Fruit fly (Drosophila melanogaster) whole organism, adult: ENCODE data around the gene dsx-c73A.

ENCODE experiments used
- CG11617 ChIP-seq: fragments of 200-800 bp; sonication (Bioruptor generic); optimal IDR thresholded peaks from 2 replicates; lab custom pipeline; 2017; ENCODE audit warnings: mild to moderate bottlenecking, missing biosample characterization, missing genetic modification reagents, missing genetic modification characterization
- CG12768 ChIP-seq: fragments of 200-800 bp; sonication (Bioruptor generic); optimal IDR thresholded peaks from 2 replicates; lab custom pipeline; 2017; ENCODE audit warnings: missing biosample characterization, missing genetic modification characterization, mild to moderate bottlenecking, moderate library complexity, missing genetic modification reagents
- CG14711 ChIP-seq: fragments of 200-800 bp; sonication (Bioruptor generic); optimal IDR thresholded peaks from 2 replicates; lab custom pipeline; 2018; ENCODE audit warnings: missing biosample characterization, mild to moderate bottlenecking, missing genetic modification characterization, moderate library complexity
- CG1620 ChIP-seq: fragments of 200-800 bp; sonication (Bioruptor generic); optimal IDR thresholded peaks from 2 replicates; lab custom pipeline; 2016; ENCODE audit warnings: missing biosample characterization, missing genetic modification characterization
- CG33017 ChIP-seq: fragments of 200-800 bp; sonication (Bioruptor generic); optimal IDR thresholded peaks from 2 replicates; lab custom pipeline; 2018; ENCODE audit warnings: missing biosample characterization, mild to moderate bottlenecking, missing genetic modification characterization, moderate library complexity
- CG5204 ChIP-seq: fragments of 200-800 bp; sonication (Bioruptor generic); optimal IDR thresholded peaks from 2 replicates; lab custom pipeline; 2016; ENCODE audit warnings: missing biosample characterization, missing genetic modification characterization
- CG7045 ChIP-seq: fragments of 200-800 bp; sonication (Bioruptor generic); optimal IDR thresholded peaks from 2 replicates; lab custom pipeline; 2017; ENCODE audit warnings: missing biosample characterization, mild to moderate bottlenecking, missing genetic modification characterization
- CG7101 ChIP-seq: fragments of 200-800 bp; sonication (Bioruptor generic); optimal IDR thresholded peaks from 2 replicates; lab custom pipeline; 2018; ENCODE audit warnings: missing biosample characterization, mild to moderate bottlenecking, missing genetic modification characterization, moderate library complexity
- Clk ChIP-seq: fragments of 200-800 bp; sonication (Bioruptor generic); optimal IDR thresholded peaks from 2 replicates; lab custom pipeline; 2017; ENCODE audit warnings: missing biosample characterization, missing genetic modification characterization
- Crg-1 ChIP-seq: fragments of 200-800 bp; sonication (Bioruptor generic); optimal IDR thresholded peaks from 2 replicates; lab custom pipeline; 2016; ENCODE audit warnings: missing biosample characterization, missing genetic modification characterization
- Hr96 ChIP-seq: fragments of 200-800 bp; sonication (Bioruptor generic); optimal IDR thresholded peaks from 2 replicates; lab custom pipeline; 2016; ENCODE audit warnings: missing biosample characterization, missing genetic modification characterization
- Mnt ChIP-seq: fragments of 200-800 bp; sonication (Bioruptor generic); optimal IDR thresholded peaks from 2 replicates; lab custom pipeline; 2016; ENCODE audit warnings: missing biosample characterization, mild to moderate bottlenecking, missing genetic modification characterization
- bab1 ChIP-seq: fragments of 200-800 bp; sonication (Bioruptor generic); optimal IDR thresholded peaks from 3 replicates; lab custom pipeline; 2019; ENCODE audit warnings: missing biosample characterization, mild to moderate bottlenecking, missing genetic modification characterization, moderate library complexity
- cic ChIP-seq: fragments of 200-800 bp; sonication (Bioruptor generic); optimal IDR thresholded peaks from 2 replicates; lab custom pipeline; 2017; ENCODE audit warnings: missing biosample characterization, mild to moderate bottlenecking, missing genetic modification characterization, moderate library complexity
- cnc ChIP-seq, 2 experiments: fragments of >200 bp; optimal IDR thresholded peaks; 2 replicates each; lab custom pipeline; 2017
- kay ChIP-seq: fragments of 200-800 bp; sonication (Bioruptor generic); peaks from one replicate; lab custom pipeline; 2016; ENCODE audit warnings: missing biosample characterization, missing genetic modification characterization, borderline replicate concordance
- ovo ChIP-seq: fragments of 200-800 bp; sonication (Bioruptor generic); optimal IDR thresholded peaks from 2 replicates; lab custom pipeline; 2016; ENCODE audit warnings: missing biosample characterization, missing genetic modification characterization
- pad ChIP-seq: fragments of 200-800 bp; sonication (Bioruptor generic); optimal IDR thresholded peaks from 3 replicates; lab custom pipeline; 2017; ENCODE audit warnings: missing biosample characterization, missing genetic modification characterization, mild to moderate bottlenecking, moderate library complexity, missing genetic modification reagents
- tj ChIP-seq: fragments of 200-800 bp; sonication (Bioruptor generic); optimal IDR thresholded peaks from 3 replicates; lab custom pipeline; 2017; ENCODE audit warnings: missing biosample characterization, mild to moderate bottlenecking, missing genetic modification characterization, moderate library complexity
- toe ChIP-seq: fragments of 200-800 bp; sonication (Bioruptor generic); optimal IDR thresholded peaks from 2 replicates; lab custom pipeline; 2016; ENCODE audit warnings: missing biosample characterization, missing genetic modification characterization

dsx-c73A gene

DNA sequence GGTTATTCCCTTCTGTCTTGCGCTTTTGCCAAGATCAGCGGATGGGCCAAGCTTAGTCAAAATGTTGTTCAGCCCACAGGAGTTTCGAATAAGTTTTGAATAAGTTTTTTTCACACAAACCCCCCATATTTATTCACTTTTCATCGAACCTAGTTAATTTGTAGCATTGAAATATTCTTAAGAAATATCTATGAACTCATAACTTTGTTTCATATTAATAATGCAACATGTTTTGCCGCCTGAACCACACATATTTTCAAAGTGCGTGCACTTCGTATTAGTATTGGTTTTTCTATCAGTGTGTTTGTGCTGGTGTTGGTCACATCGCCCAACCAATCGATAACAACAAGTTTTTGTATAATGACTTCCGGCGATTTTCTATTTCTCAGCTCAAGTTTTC lies 34.7 kb upstream of the dsx-c73A start:
- TF ChIP-seq CG7045 (GFP tag; lab: Kevin White, UChicago) (no peak), Clk (GFP tag; lab: Kevin White, UChicago) (no peak), CG7101 (tag; lab: Kevin White, UChicago) (no peak), CG1620 (GFP tag; lab: Kevin White, UChicago) (no peak), CG5204 (no peak), ovo (no peak), tj (GFP tag; lab: Kevin White, UChicago) (no peak), Mnt (no peak), pad (no peak), bab1 (GFP tag; lab: Kevin White, UChicago) (no peak), toe (GFP tag; lab: Kevin White, UChicago) (no peak), cnc (optimal IDR thresholded peaks at IDR 0.05; lab: Kevin White, UChicago) (no peak), cic (no peak), CG12768 (GFP tag; lab: Kevin White, UChicago) (no peak), Hr96 (no peak), CG33017 (tag; lab: Kevin White, UChicago) (no peak)

DNA sequence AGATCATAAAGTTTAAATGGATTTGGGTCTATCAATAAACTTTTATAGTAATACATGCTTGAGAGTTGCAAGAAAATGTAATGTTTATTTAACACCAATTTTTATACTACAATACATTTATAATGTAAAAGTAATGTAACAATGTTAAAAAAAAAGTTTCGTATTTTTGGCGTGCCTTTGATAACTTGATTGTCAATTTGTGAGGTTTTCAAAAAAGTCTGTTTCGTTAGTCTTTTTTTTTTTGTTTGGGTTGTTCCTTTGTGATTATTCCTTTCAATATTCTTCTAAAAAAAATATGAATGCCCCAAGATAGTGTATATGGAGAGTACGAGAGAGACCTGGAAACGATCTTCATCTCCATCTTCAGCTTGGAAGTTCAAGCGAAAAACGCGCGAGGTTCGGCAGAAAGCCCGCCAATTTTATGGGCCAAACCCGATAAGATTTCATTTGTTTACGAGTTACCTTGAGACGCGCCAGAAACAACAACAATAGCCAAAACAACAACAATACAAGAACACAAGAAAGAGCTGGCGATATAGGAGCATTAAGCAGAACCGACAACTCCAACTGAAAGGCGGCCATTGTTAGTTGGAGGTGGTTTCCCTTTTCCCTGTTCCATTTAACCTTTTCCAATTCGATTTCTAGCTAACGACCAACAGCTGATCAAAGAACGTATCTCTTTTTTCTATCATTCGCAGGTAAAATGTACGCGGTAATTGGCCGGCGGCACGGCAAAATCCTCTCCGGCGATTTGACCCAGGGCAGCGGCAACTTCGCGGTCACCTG lies 33.2 kb upstream of the dsx-c73A start:
- TF ChIP-seq cnc (optimal IDR thresholded peaks at IDR 0.05; lab: Kevin White, UChicago) (no peak), bab1 (GFP tag; lab: Kevin White, UChicago) (no peak)

DNA sequence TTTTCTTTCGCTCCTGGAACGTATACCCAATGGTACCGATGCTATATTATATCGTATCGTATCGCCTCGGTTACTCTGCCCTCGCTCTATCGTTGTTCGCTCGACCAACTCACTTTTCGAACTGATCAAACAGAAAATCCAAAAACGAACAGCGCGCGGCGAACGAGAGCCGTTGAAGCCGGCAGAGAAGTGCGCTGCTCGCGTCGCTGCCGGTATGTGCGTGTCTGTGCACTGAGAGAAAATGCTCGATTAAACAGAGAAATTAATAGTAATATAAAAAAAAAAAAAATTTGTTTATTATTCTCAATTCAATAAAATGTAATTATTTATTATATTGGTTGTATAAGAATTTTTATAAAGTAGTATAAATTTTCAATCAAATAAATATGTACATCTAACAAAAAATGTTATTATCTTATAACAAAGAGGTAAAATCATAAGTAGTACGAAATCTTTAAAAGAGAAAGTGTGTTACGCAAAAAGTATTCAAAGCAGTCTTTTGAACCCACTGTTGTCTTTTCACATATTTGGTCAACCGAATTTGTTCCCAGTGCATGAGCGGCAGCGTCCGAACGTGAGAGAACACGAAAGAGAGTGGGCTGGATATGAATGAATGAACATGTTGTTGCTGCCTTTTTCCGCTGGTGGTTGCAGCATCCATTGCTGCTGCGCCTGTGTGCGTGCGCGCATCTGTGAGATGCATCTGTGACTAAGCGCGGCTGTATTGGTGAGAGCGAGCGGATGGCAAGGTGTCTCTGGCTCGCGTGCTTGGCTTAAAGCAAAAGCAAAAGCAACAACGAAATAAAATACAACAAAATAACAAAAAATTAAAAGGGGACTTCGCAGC lies 32.0 kb upstream of the dsx-c73A start, which contains the start of gene aos:
aos (minus strand) TSS at position 127 of the 847 bp plus-strand sequence.
- TF ChIP-seq pad (peak; percentile 37), tj (GFP tag; lab: Kevin White, UChicago) (peak; percentile 28), CG12768 (GFP tag; lab: Kevin White, UChicago) (peak; percentile 17), CG7101 (tag; lab: Kevin White, UChicago) (peak; percentile 65), cic (no peak), CG14711 (tag; lab: Kevin White, UChicago) (peak; percentile 58), cnc (optimal IDR thresholded peaks at IDR 0.05; lab: Kevin White, UChicago) (no peak), bab1 (GFP tag; lab: Kevin White, UChicago) (peak; percentile 42), Hr96 (no peak), ovo (no peak), toe (GFP tag; lab: Kevin White, UChicago) (no peak), CG7045 (GFP tag; lab: Kevin White, UChicago) (peak; percentile 41), Crg-1 (GFP tag; lab: Kevin White, UChicago) (no peak), CG5204 (no peak), Mnt (no peak), Clk (GFP tag; lab: Kevin White, UChicago) (no peak), CG11617 (GFP tag; lab: Kevin White, UChicago) (peak; percentile 62), CG33017 (tag; lab: Kevin White, UChicago) (peak; percentile 57), CG1620 (GFP tag; lab: Kevin White, UChicago) (no peak), kay (GFP tag; lab: Kevin White, UChicago) (no peak)

DNA sequence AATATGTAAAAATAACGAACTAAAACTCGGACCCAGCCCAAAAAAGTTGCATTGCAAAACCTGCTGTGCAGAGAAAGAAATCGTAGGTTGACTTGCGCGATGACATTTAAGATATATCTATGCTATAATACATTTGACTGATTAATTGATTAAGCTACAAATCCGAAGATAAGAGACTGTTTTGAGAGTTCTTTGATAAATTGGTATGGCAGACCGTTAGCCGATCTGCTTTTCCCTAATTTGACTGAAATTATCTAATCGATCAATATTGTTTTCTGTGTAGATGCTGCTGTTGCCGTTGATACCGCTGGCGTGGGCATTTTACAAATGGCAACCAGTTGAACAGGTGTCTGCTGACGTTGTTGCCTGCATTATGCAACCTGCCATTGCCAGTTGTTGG lies 30.4 kb upstream of the dsx-c73A start:
- TF ChIP-seq CG5204 (peak; percentile 28), CG7045 (GFP tag; lab: Kevin White, UChicago) (peak; percentile 25), bab1 (GFP tag; lab: Kevin White, UChicago) (no peak)

DNA sequence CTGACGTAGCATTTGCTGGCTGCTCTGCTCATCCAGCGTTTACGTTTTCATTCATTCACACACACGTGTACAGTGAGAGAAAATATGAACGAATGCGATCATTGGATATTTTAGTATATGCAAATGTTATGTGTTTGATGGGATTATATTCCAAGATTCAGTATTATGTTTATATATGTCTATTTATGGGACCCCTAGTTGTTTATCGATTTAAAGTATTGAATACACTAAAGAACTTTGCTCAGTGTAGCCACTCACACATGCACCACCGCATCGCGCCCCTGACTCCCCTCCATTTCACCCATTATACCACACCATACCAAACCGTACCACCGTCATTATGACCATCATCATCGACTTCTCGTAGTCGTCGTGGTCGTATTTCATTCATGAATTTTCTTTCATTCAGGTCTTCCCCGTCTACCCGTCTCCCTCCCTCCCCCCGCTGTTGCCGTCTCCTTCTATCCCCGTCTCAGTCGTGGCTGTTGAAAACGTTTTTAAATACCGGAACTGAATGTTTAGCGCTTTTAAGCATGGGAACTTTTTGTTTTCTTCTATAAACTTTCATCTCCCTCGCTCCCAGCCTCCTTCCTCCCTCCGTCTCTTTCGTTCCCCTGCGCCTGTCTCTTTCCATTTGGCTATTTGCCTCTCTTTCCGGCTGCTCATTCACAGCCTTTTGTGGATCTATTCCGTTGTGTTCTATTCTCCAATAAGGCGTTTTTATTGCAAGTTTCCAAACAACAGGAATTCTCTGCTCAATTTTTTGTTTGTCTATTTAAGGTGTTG lies 28.8 kb upstream of the dsx-c73A start:
- TF ChIP-seq Hr96, result peak; percentile 50
- TF ChIP-seq CG7045 (GFP tag; lab: Kevin White, UChicago), result peak; percentile 18
- TF ChIP-seq Crg-1 (GFP tag; lab: Kevin White, UChicago), result peak; percentile 11
- no peak for TF ChIP-seq toe (GFP tag; lab: Kevin White, UChicago)
- peak; percentile 87 for TF ChIP-seq tj (GFP tag; lab: Kevin White, UChicago)
- peak; percentile 18 for TF ChIP-seq CG33017 (tag; lab: Kevin White, UChicago)
- TF ChIP-seq CG12768 (GFP tag; lab: Kevin White, UChicago), result no peak
- TF ChIP-seq kay (GFP tag; lab: Kevin White, UChicago), result no peak
- TF ChIP-seq CG11617 (GFP tag; lab: Kevin White, UChicago), result peak; percentile 14
- peak; percentile 51 for TF ChIP-seq CG5204
- peak; percentile 15 for TF ChIP-seq CG1620 (GFP tag; lab: Kevin White, UChicago)
- peak; percentile 51 for TF ChIP-seq pad
- TF ChIP-seq Clk (GFP tag; lab: Kevin White, UChicago), result no peak
- no peak for TF ChIP-seq Mnt
- peak; percentile 1 for TF ChIP-seq ovo
- TF ChIP-seq CG7101 (tag; lab: Kevin White, UChicago), result peak; percentile 78
- TF ChIP-seq cnc (optimal IDR thresholded peaks at IDR 0.05; lab: Kevin White, UChicago), result no peak
- peak; percentile 74 for TF ChIP-seq cic
- peak; percentile 85 for TF ChIP-seq bab1 (GFP tag; lab: Kevin White, UChicago)
- peak; percentile 75 for TF ChIP-seq CG14711 (tag; lab: Kevin White, UChicago)
